Worm (Caenorhabditis elegans): ENCODE data around the gene C25D7.10.

DNA sequence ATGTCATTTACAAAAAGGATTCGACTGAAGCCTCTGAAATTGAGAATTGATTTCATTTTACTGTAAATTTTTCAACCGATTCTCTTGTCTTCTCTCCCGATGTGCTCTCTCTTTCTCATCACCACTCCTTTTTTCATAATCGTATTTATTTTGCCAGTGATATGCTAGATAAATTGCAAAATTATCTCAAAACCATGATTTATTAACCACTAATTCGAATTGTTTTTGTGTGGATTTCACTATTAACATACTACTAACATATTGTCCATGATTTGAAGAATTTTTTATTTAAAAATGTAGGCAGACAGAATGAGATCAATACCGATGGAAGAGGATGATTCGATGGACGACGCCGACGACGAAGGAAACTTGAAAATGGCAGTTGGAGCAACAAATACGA lies at the start of gene C25D7.10:
- TF ChIP-seq mcd-1 (GFP tag; IDR thresholded peaks at IDR 0.05) (no peak), K11D2.4 (GFP tag; IDR thresholded peaks at IDR 0.05) (no peak), unc-62 (GFP tag; optimal IDR thresholded peaks at IDR 0.05) (no peak)

Data from whole organism, young adult.